Worm (Caenorhabditis elegans): ENCODE results near the gene ran-3.

The ran-3 gene

DNA sequence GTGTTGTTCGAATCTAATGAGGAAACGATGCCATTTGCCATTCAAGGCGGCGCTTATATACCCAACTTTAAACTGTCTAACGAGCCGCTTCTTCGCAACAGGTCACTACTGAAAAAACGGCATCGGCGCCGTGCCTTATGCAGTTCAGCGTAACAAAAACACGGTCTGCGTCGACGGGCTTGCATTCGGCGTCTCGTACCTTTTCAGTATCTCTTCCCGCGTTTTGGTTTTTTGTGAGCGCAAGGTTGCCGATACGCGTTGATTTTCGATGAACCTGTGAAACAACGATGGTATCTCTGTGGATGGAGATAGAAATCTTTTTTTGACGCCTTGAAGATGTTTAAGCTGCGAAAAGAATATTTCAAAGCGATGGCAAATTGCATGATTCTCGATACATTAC, 34.5 kb upstream of the ran-3 start, which contains the start of gene col-77:
Gene col-77, minus strand, starts transcription at position 32 of the 400 bp plus-strand sequence.
- TF ChIP-seq mls-2 (tag; optimal IDR thresholded peaks at IDR 0.05) (no peak), ceh-43 (GFP tag; optimal IDR thresholded peaks at IDR 0.05) (no peak), unc-39 (tag; optimal IDR thresholded peaks at IDR 0.05) (no peak), bed-3 (GFP tag; optimal IDR thresholded peaks at IDR 0.05) (no peak), lsy-2 (tag; optimal IDR thresholded peaks at IDR 0.05) (no peak), mep-1 (tag; optimal IDR thresholded peaks at IDR 0.05) (no peak), pha-4 (tag; optimal IDR thresholded peaks at IDR 0.05) (no peak), unc-120 (tag; optimal IDR thresholded peaks at IDR 0.05; ENCODE audit: poor library complexity, severe bottlenecking) (no peak), unc-62 (GFP tag; optimal IDR thresholded peaks at IDR 0.05) (no peak), lin-13 (tag; optimal IDR thresholded peaks at IDR 0.05) (no peak), hlh-1 (tag; optimal IDR thresholded peaks at IDR 0.05) (no peak), zip-8 (tag; optimal IDR thresholded peaks at IDR 0.05) (no peak), elt-1 (tag; optimal IDR thresholded peaks at IDR 0.05; ENCODE audit: borderline replicate concordance, insufficient read depth) (no peak), nhr-2 (tag; optimal IDR thresholded peaks at IDR 0.05) (no peak), drap-1 (GFP tag; optimal IDR thresholded peaks at IDR 0.05) (no peak)

DNA sequence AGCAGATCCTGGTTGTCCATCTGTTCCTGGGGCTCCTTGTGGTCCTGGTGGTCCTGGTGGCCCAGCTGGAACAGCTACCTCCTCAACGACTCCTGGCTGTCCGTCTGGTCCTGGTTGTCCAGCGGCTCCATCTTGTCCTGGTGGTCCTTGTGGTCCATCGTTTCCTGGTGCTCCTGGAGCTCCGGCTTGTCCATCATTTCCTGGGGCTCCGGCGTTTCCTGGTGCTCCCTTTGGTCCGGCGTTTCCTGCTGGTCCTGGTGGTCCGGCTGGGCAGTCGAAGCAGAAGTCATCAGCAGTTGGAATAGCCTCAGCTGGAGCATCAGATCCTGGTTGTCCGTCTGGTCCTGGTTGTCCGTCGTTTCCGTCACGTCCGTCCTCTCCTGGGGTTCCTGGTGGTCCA, 33.6 kb upstream of the ran-3 start:
- TF ChIP-seq snpc-4 (tag; optimal IDR thresholded peaks at IDR 0.05) (no peak), unc-120 (tag; optimal IDR thresholded peaks at IDR 0.05; ENCODE audit: poor library complexity, severe bottlenecking) (no peak), ces-1 (GFP tag; optimal IDR thresholded peaks at IDR 0.05) (no peak), pha-4 (tag; optimal IDR thresholded peaks at IDR 0.05) (no peak), ceh-43 (GFP tag; optimal IDR thresholded peaks at IDR 0.05) (no peak), nhr-237 (tag; optimal IDR thresholded peaks at IDR 0.05) (no peak), nhr-28 (tag; optimal IDR thresholded peaks at IDR 0.05) (no peak), lsy-2 (tag; optimal IDR thresholded peaks at IDR 0.05) (no peak), ztf-11 (tag; optimal IDR thresholded peaks at IDR 0.05) (no peak), nhr-12 (tag; optimal IDR thresholded peaks at IDR 0.05) (no peak), nhr-2 (tag; optimal IDR thresholded peaks at IDR 0.05) (no peak), lin-32 (GFP tag; optimal IDR thresholded peaks at IDR 0.05) (no peak), ceh-39 (tag; optimal IDR thresholded peaks at IDR 0.05) (no peak), zip-8 (tag; optimal IDR thresholded peaks at IDR 0.05) (no peak), sem-2 (GFP tag; optimal IDR thresholded peaks at IDR 0.05) (no peak), M03D4.4 (tag; optimal IDR thresholded peaks at IDR 0.05) (no peak), ceh-83 (GFP tag; optimal IDR thresholded peaks at IDR 0.05) (no peak)

DNA sequence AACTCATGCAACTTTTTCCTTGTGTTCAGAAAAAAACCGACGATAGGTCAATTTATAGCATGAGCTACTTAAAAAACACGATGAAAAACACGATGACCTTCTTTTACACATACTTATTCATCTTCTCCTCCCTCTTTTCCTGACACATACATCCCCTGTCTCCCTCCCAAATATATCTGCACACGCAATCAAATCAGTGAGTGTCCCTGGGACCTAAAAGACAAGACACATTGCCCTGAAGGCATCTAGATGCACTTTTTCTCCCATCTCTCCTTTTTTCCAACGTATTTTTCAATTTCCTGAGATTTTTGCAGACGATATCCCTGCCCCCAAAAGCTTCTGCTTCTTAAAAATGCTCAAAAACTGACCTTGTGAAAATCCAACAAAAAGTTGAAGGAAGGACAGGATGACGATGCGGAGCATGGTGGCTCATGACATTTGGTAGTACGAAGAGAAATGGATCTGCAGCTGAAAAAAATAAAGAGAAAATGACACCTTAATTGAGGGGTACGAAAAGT, 29.4 kb upstream of the ran-3 start, which contains the start of gene C26D10.6:
Gene C26D10.6, minus strand, starts transcription at position 468 of the 518 bp plus-strand sequence.
- no peak for TF ChIP-seq drap-1 (GFP tag; optimal IDR thresholded peaks at IDR 0.05)
- TF ChIP-seq mab-5 (tag; optimal IDR thresholded peaks at IDR 0.05): no peak
- TF ChIP-seq ces-1 (GFP tag; optimal IDR thresholded peaks at IDR 0.05): peak; percentile 80
- TF ChIP-seq snpc-4 (tag; optimal IDR thresholded peaks at IDR 0.05): no peak
- no peak for TF ChIP-seq nhr-2 (tag; optimal IDR thresholded peaks at IDR 0.05)
- no peak for TF ChIP-seq pha-4 (tag; optimal IDR thresholded peaks at IDR 0.05)
- no peak for TF ChIP-seq ceh-83 (GFP tag; optimal IDR thresholded peaks at IDR 0.05)

DNA sequence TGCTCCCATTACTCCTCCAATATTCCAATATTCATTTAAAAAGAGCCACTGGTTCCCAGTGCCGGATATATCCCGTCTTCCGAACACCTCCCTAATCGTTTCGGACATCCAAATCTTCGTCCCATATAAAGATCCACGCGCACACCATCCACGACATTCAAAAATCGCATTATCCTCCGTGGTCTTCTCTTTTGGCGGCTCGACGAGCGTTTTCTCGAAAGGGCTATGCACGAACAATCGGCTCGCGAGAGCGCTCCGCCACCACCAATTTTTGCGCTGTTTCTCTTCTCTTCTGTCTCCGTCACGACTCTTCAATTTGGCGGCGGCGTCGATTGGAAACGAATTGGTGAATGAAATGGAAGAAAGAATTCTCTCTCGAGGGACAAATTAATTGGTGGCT, 28.4 kb upstream of the ran-3 start:
- TF ChIP-seq sptf-1 (tag; optimal IDR thresholded peaks at IDR 0.05): no peak
- TF ChIP-seq unc-39 (tag; optimal IDR thresholded peaks at IDR 0.05): no peak
- peak; percentile 78 for TF ChIP-seq ces-1 (GFP tag; optimal IDR thresholded peaks at IDR 0.05)
- no peak for TF ChIP-seq mls-2 (tag; optimal IDR thresholded peaks at IDR 0.05)
- no peak for TF ChIP-seq zip-8 (tag; optimal IDR thresholded peaks at IDR 0.05)
- TF ChIP-seq ceh-43 (GFP tag; optimal IDR thresholded peaks at IDR 0.05): no peak

DNA sequence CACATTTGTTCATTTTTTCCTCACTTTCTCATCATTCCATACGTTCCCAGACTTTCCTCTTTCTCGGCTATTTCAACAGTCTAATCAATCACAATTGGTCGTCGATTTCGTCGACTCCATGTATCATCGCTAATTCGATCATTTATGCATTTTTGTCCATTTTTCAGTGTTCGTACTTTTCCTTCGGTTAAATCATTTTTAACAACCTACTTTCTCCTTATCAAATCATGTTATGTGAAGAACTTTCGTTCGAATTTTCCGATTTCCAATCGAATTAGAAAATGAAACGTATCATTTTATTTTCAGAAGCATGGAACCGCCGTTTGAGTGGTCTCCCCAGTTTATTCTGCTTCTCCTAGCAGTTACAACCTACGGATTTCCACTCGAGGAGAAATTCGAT, 21.5 kb upstream of the ran-3 start, which contains the start of gene eff-1:
Gene eff-1, plus strand, starts transcription at position 301 of the 400 bp plus-strand sequence.
- no peak for TF ChIP-seq ceh-83 (GFP tag; optimal IDR thresholded peaks at IDR 0.05)
- TF ChIP-seq unc-120 (tag; optimal IDR thresholded peaks at IDR 0.05; ENCODE audit: poor library complexity, severe bottlenecking): no peak

DNA sequence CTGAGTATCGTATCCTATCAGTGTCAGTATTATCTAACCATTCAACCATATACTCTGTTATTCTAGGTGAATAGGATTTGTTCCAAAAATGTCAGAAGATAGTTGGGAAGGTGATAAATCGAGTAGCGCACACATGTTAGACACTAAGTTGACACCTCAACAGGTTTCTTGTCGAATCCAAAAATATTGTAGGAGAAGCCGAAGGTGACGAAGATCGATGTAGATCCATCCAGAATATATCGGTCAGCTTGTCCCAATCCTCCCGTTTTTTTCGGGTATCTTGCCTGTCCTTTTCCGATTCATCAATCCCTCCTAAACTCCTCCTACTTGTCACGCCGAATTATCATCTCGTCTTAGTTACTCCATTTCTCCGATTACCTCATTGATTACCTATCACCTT, 20.8 kb upstream of the ran-3 start:
- TF ChIP-seq drap-1 (GFP tag; optimal IDR thresholded peaks at IDR 0.05): no peak
- TF ChIP-seq mab-5 (tag; optimal IDR thresholded peaks at IDR 0.05): no peak
- no peak for TF ChIP-seq sptf-1 (tag; optimal IDR thresholded peaks at IDR 0.05)
- TF ChIP-seq nhr-237 (tag; optimal IDR thresholded peaks at IDR 0.05): no peak
- no peak for TF ChIP-seq unc-39 (tag; optimal IDR thresholded peaks at IDR 0.05)
- no peak for TF ChIP-seq bed-3 (GFP tag; optimal IDR thresholded peaks at IDR 0.05)
- TF ChIP-seq nhr-76 (tag; optimal IDR thresholded peaks at IDR 0.05): no peak
- no peak for TF ChIP-seq M03D4.4 (tag; optimal IDR thresholded peaks at IDR 0.05)
- TF ChIP-seq nhr-2 (tag; optimal IDR thresholded peaks at IDR 0.05): no peak
- TF ChIP-seq tbx-8 (GFP tag; optimal IDR thresholded peaks at IDR 0.05): no peak
- TF ChIP-seq ham-2 (GFP tag; optimal IDR thresholded peaks at IDR 0.05): no peak
- TF ChIP-seq nhr-28 (tag; optimal IDR thresholded peaks at IDR 0.05): no peak
- no peak for TF ChIP-seq flh-1 (GFP tag; optimal IDR thresholded peaks at IDR 0.05)
- no peak for TF ChIP-seq unc-62 (GFP tag; optimal IDR thresholded peaks at IDR 0.05)
- TF ChIP-seq mls-2 (tag; optimal IDR thresholded peaks at IDR 0.05): no peak
- no peak for TF ChIP-seq ztf-11 (tag; optimal IDR thresholded peaks at IDR 0.05)
- TF ChIP-seq sem-2 (GFP tag; optimal IDR thresholded peaks at IDR 0.05): no peak
- no peak for TF ChIP-seq cnd-1 (tag; optimal IDR thresholded peaks at IDR 0.05)
